Fruit fly (Drosophila melanogaster) whole organism, wandering third instar larva: Measurements from ENCODE around the gene Hsp67Ba.

Experiments
- Abd-B ChIP-seq: fragments of >200 bp; optimal IDR thresholded peaks from 2 replicates; lab custom pipeline; 2017; ENCODE audit warnings: missing biosample characterization, missing genetic modification characterization
- CG32264 ChIP-seq: fragments of 200-800 bp; sonication (Bioruptor generic); optimal IDR thresholded peaks from 2 replicates; lab custom pipeline; 2016; ENCODE audit warnings: missing biosample characterization, missing genetic modification characterization
- CG9705 ChIP-seq: fragments of 200-800 bp; sonication (Bioruptor generic); optimal IDR thresholded peaks from 2 replicates; lab custom pipeline; 2018; ENCODE audit warnings: missing biosample characterization, mild to moderate bottlenecking, missing genetic modification characterization
- CrebA ChIP-seq: fragments of 200-800 bp; sonication (Bioruptor generic); optimal IDR thresholded peaks from 2 replicates; lab custom pipeline; 2016; ENCODE audit warnings: missing biosample characterization, mild to moderate bottlenecking, missing genetic modification characterization, borderline replicate concordance
- Dfd ChIP-seq: fragments of >200 bp; optimal IDR thresholded peaks from 2 replicates; lab custom pipeline; 2017; ENCODE audit warnings: missing biosample characterization, missing genetic modification characterization
- Dif ChIP-seq: fragments of 200-275, 200-300 bp; sonication (Bioruptor generic); optimal IDR thresholded peaks from 2 replicates; lab custom pipeline; 2018; ENCODE audit warnings: missing biosample characterization, missing genetic modification characterization; ENCODE audit not compliant: partially characterized antibody
- GATAd ChIP-seq: sonication (Bioruptor generic); optimal IDR thresholded peaks from 2 replicates; lab custom pipeline; 2016; ENCODE audit warnings: missing biosample characterization, missing genetic modification characterization
- HLH106 ChIP-seq: fragments of 200-800 bp; optimal IDR thresholded peaks from 3 replicates; lab custom pipeline; 2019; ENCODE audit warnings: missing biosample characterization, mild to moderate bottlenecking, missing genetic modification characterization, moderate library complexity
- Hnf4 ChIP-seq: fragments of 200-800 bp; sonication (Bioruptor generic); optimal IDR thresholded peaks from 2 replicates; lab custom pipeline; 2016; ENCODE audit warnings: missing biosample characterization, mild to moderate bottlenecking, missing genetic modification characterization
- Hr78 ChIP-seq: fragments of >200 bp; optimal IDR thresholded peaks from 2 replicates; lab custom pipeline; 2017; ENCODE audit warnings: missing biosample characterization, missing genetic modification characterization
- Hr83 ChIP-seq: fragments of 200-300 bp; sonication (Bioruptor generic); optimal IDR thresholded peaks from 2 replicates; lab custom pipeline; 2016; ENCODE audit warnings: missing biosample characterization, mild to moderate bottlenecking, missing genetic modification characterization, moderate library complexity; ENCODE audit not compliant: poor library complexity, severe bottlenecking
- Jra ChIP-seq: sonication (Bioruptor generic); optimal IDR thresholded peaks from 2 replicates; lab custom pipeline; 2016; ENCODE audit warnings: missing biosample characterization, missing genetic modification characterization
- Mio ChIP-seq: sonication (Bioruptor generic); optimal IDR thresholded peaks from 2 replicates; lab custom pipeline; 2016; ENCODE audit warnings: missing biosample characterization, missing genetic modification characterization
- Myc ChIP-seq: fragments of >200 bp; optimal IDR thresholded peaks from 2 replicates; lab custom pipeline; 2017
- N ChIP-seq: fragments of >200 bp; optimal IDR thresholded peaks from 2 replicates; lab custom pipeline; 2018; ENCODE audit warnings: missing biosample characterization, missing external identifiers, missing genetic modification characterization
- OdsH ChIP-seq: fragments of 200-800 bp; sonication (Bioruptor generic); optimal IDR thresholded peaks from 2 replicates; lab custom pipeline; 2016; ENCODE audit warnings: missing biosample characterization, mild to moderate bottlenecking, missing genetic modification characterization
- Rel ChIP-seq, 2 experiments: fragments of 200-800 bp; sonication (Bioruptor generic) in 1 of 2; optimal IDR thresholded peaks; 2 replicates in 1 of 2; 3 replicates in 1 of 2; lab custom pipeline; 2016 to 2019; ENCODE audit warnings: mild to moderate bottlenecking in 2 of 2, missing biosample characterization in 2 of 2, missing genetic modification characterization in 2 of 2, moderate library complexity in 1 of 2
- Sp1 ChIP-seq: fragments of 200-800 bp; sonication (Bioruptor generic); optimal IDR thresholded peaks from 3 replicates; lab custom pipeline; 2019; ENCODE audit warnings: missing biosample characterization, mild to moderate bottlenecking, missing genetic modification characterization, moderate library complexity
- Vsx2 ChIP-seq: fragments of 200-300, 225-300 bp; sonication (Bioruptor generic); optimal IDR thresholded peaks from 2 replicates; lab custom pipeline; 2018; ENCODE audit warnings: missing biosample characterization, missing genetic modification characterization; ENCODE audit not compliant: partially characterized antibody
- br ChIP-seq: fragments of 200-800 bp; sonication (Bioruptor generic); optimal IDR thresholded peaks from 2 replicates; lab custom pipeline; 2016; ENCODE audit warnings: missing biosample characterization, missing genetic modification characterization
- brk ChIP-seq: fragments of 200-800 bp; sonication (Bioruptor generic); optimal IDR thresholded peaks from 2 replicates; lab custom pipeline; 2016; ENCODE audit warnings: missing biosample characterization, mild to moderate bottlenecking, missing genetic modification characterization
- dl ChIP-seq, 2 experiments: fragments of 175-275, 200-275 bp in 1 of 2; fragments of 200-275 bp in 1 of 2; sonication (Bioruptor generic); optimal IDR thresholded peaks; lab custom pipeline; 2018; ENCODE audit warnings: mild to moderate bottlenecking in 2 of 2, missing biosample characterization in 2 of 2, missing genetic modification characterization in 2 of 2, moderate library complexity in 2 of 2; ENCODE audit not compliant: partially characterized antibody in 2 of 2, insufficient read depth in 1 of 2
- dmrt93B ChIP-seq: fragments of 200-800 bp; sonication (Bioruptor generic); optimal IDR thresholded peaks from 2 replicates; lab custom pipeline; 2018; ENCODE audit warnings: missing biosample characterization, mild to moderate bottlenecking, missing genetic modification characterization
- dsf ChIP-seq: sonication (Bioruptor generic); optimal IDR thresholded peaks from 2 replicates; lab custom pipeline; 2016; ENCODE audit warnings: missing biosample characterization, missing genetic modification characterization, borderline replicate concordance
- ey ChIP-seq: fragments of 200-800 bp; sonication (Bioruptor generic); optimal IDR thresholded peaks from 2 replicates; lab custom pipeline; 2016; ENCODE audit warnings: missing biosample characterization, missing genetic modification characterization
- foxo ChIP-seq, 2 experiments: fragments of 200-800 bp; sonication (Bioruptor generic); optimal IDR thresholded peaks; 2 replicates in 1 of 2; 3 replicates in 1 of 2; lab custom pipeline; 2016 to 2017; ENCODE audit warnings: missing biosample characterization in 2 of 2, missing genetic modification characterization in 2 of 2
- fru ChIP-seq: fragments of 200-800 bp; sonication (Bioruptor generic); optimal IDR thresholded peaks from 3 replicates; lab custom pipeline; 2016; ENCODE audit warnings: missing biosample characterization, mild to moderate bottlenecking, missing genetic modification characterization
- h ChIP-seq: fragments of 200-800 bp; sonication (Bioruptor generic); optimal IDR thresholded peaks from 3 replicates; lab custom pipeline; 2016; ENCODE audit warnings: missing biosample characterization, mild to moderate bottlenecking, missing genetic modification characterization
- jim ChIP-seq: fragments of 175-275, 200-325 bp; sonication (Bioruptor generic); optimal IDR thresholded peaks from 2 replicates; lab custom pipeline; 2016; ENCODE audit warnings: missing biosample characterization, mild to moderate bottlenecking, missing genetic modification characterization
- lola ChIP-seq: fragments of >200 bp; optimal IDR thresholded peaks from 2 replicates; lab custom pipeline; 2017; ENCODE audit warnings: missing biosample characterization, missing genetic modification characterization
- pan ChIP-seq: fragments of >200 bp; optimal IDR thresholded peaks from 2 replicates; lab custom pipeline; 2017
- psq ChIP-seq: fragments of 200-800 bp; sonication (Bioruptor generic); optimal IDR thresholded peaks from 3 replicates; lab custom pipeline; 2017; ENCODE audit warnings: missing biosample characterization, mild to moderate bottlenecking, missing genetic modification characterization, moderate library complexity
- rgr ChIP-seq: fragments of 200-800 bp; sonication (Bioruptor generic); optimal IDR thresholded peaks from 3 replicates; lab custom pipeline; 2016; ENCODE audit warnings: missing biosample characterization, mild to moderate bottlenecking, missing genetic modification characterization
- sage ChIP-seq: fragments of 200-800 bp; sonication (Bioruptor generic); optimal IDR thresholded peaks from 2 replicates; lab custom pipeline; 2016; ENCODE audit warnings: missing biosample characterization, mild to moderate bottlenecking, missing genetic modification characterization
- sv ChIP-seq: fragments of 200-800 bp; sonication (Bioruptor generic); optimal IDR thresholded peaks from 3 replicates; lab custom pipeline; 2016; ENCODE audit warnings: missing biosample characterization, missing genetic modification characterization
- tai ChIP-seq: sonication (Bioruptor generic); optimal IDR thresholded peaks from 2 replicates; lab custom pipeline; 2016; ENCODE audit warnings: missing biosample characterization, missing genetic modification characterization
- usp ChIP-seq: fragments of >200 bp; optimal IDR thresholded peaks from 2 replicates; lab custom pipeline; 2017; ENCODE audit warnings: missing biosample characterization, missing genetic modification characterization
- woc ChIP-seq: sonication (Bioruptor generic); optimal IDR thresholded peaks from 2 replicates; lab custom pipeline; 2016; ENCODE audit warnings: missing biosample characterization, mild to moderate bottlenecking, missing genetic modification characterization

Hsp67Ba gene

DNA sequence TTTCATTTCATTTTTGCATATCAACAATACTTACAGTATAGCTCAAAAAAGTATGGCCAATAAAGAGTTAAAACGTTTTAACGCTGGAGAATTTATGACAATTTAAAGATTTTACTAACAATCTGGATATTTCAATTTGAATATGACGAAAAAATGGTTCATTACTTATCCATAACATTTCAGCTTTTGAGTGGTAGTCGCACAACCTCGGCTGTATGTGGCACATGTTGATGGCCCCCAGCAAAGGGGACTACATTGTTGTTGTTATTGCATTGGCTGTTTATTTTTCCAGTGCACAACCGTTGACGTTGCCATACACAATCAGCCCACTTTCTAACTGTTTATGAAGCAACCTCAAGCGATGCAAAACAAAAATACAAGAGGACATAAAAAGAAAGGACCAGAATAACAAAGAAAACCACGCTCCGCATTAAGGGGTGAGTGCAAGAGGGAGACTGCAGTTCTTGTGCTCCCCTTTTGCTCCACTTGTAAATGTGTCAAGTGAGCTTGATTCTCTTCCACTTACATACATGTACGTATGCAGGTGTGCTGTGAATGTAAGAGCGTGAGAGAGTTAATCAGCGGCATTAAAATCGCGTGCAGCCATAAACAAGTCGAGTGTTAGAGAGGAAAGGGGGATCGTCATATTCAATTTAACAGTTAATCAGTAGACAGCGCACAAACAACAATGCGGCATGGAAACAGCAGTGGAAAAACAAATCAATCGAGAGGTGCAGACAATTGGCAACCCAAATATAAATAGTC, 40.9 kb upstream of the Hsp67Ba start (continued):
- peak; percentile 46 for TF ChIP-seq Rel (GFP tag; optimal IDR thresholded peaks at IDR 0.05; lab: Kevin White, UChicago)
- peak; percentile 66 for TF ChIP-seq Rel (tag; optimal IDR thresholded peaks at IDR 0.05; lab: Kevin White, UChicago)
- peak; percentile 78 for TF ChIP-seq tai (GFP tag; lab: Kevin White, UChicago)
- peak; percentile 86 for TF ChIP-seq psq

DNA sequence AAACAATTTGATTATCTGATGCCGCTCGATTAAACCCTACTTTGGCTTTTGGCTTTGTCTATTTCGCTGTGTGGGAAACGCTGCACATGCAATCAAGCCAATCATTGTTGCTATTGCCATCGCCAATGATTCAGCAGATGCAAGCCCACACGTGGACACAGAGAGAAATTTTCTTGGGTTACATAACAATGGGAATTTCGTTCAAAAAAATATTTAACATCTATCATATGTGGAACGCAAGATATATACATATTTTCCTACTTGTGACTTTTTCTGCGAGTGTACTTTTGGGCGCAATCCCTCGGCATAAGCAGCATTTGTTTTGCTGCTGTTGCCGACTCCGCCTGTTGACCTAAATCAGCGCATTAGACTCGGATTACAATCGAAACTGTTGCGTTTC, 40.0 kb upstream of the Hsp67Ba start:
- TF ChIP-seq h (GFP tag; lab: Kevin White, UChicago) (peak; percentile 37), Hnf4 (GFP tag; lab: Kevin White, UChicago) (no peak)
- TF ChIP-seq, all 38 proteins: peak for 1

DNA sequence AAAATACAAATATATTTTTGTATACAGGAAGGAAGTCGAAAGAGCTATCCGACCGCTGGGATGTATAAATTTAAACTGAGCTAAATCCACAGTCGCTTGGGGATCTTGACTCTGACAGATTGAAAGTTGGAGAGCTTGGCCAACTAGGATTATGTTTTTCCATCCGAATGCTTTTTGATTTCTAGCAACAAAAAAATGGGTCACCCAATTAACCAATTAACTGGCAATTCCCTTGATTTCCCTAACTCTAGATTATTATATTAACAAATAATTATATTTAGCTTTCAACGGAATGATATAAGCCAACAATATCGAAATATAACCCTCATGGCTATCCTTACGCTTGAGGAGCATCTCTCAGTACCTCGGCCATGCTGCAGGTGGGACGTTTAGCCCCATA, 38.0 kb upstream of the Hsp67Ba start, which contains the start of gene CG3982:
Gene CG3982, minus strand, starts transcription at position 101 of the 400 bp plus-strand sequence.
- no peak for TF ChIP-seq ey (GFP tag; lab: Kevin White, UChicago)
- TF ChIP-seq, all 38 proteins: peak for 0

DNA sequence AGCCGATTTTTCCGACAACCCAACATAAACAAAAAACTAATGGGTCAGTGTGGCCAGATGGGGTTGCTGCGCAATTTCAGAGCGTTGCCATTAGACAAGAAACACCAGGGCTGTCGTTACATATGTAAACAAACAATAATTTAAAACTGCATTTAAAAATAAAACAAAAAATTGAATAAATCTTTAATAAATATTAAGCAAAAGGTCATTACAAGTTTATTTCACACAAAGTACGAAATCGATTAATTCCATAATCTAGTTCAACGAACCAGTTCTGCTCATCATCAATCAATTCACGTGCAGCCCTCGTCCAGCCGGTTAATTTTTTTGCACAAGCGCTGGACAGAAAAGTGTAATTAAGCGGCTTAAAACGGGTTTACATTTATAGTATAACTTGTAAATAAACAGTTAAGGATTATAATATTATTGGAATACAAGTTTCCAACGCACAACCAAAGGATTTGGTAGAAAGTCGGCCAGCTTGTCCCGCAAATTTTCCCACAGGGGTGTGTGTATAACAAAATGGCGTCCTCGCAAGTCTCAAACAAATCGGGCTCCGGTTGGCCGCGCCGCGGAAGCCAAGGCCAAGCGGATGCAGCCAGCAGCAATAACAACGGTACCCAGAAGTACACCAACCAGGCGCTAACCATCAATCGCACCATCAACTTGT, 31.6 kb upstream of the Hsp67Ba start, which contains the start of the genes CG4022 and Cpsf5:
Gene CG4022, minus strand, starts transcription at position 79 of the 670 bp plus-strand sequence.
Gene Cpsf5, plus strand, starts transcription at position 285 of the 670 bp plus-strand sequence.
- TF ChIP-seq Dif = no peak
- peak; percentile 77 for TF ChIP-seq Hnf4 (GFP tag; lab: Kevin White, UChicago)
- peak; percentile 77 for TF ChIP-seq h (GFP tag; lab: Kevin White, UChicago)
- TF ChIP-seq CG32264 = no peak
- TF ChIP-seq Rel (GFP tag; optimal IDR thresholded peaks at IDR 0.05; lab: Kevin White, UChicago) = no peak
- peak; percentile 60 for TF ChIP-seq Rel (tag; optimal IDR thresholded peaks at IDR 0.05; lab: Kevin White, UChicago)
- TF ChIP-seq Vsx2 (GFP tag; lab: Kevin White, UChicago) = no peak
- TF ChIP-seq Dfd = no peak
- TF ChIP-seq Mio (GFP tag; lab: Kevin White, UChicago) = no peak
- no peak for TF ChIP-seq lola (GFP tag; lab: Kevin White, UChicago)
- TF ChIP-seq HLH106 (tag; lab: Kevin White, UChicago) = peak; percentile 84
- TF ChIP-seq rgr = peak; percentile 88
- TF ChIP-seq usp (GFP tag; lab: Kevin White, UChicago) = no peak
- TF ChIP-seq jim (GFP tag; lab: Kevin White, UChicago) = no peak
- peak; percentile 61 for TF ChIP-seq fru
- no peak for TF ChIP-seq Myc (lab: Kevin White, UChicago)
- TF ChIP-seq sage (GFP tag; lab: Kevin White, UChicago) = peak; percentile 56
- peak; percentile 78 for TF ChIP-seq br (GFP tag; lab: Kevin White, UChicago)
- no peak for TF ChIP-seq pan (lab: Kevin White, UChicago)
- TF ChIP-seq Abd-B (GFP tag; lab: Kevin White, UChicago) = no peak
- TF ChIP-seq ey (GFP tag; lab: Kevin White, UChicago) = peak; percentile 81
- TF ChIP-seq Hr83 (GFP tag; lab: Kevin White, UChicago) = peak; percentile 22
- peak; percentile 77 for TF ChIP-seq CG9705 (GFP tag; lab: Kevin White, UChicago)
- peak; percentile 76 for TF ChIP-seq Sp1 (GFP tag; lab: Kevin White, UChicago)
- TF ChIP-seq psq = peak; percentile 58
- TF ChIP-seq N (GFP tag; lab: Kevin White, UChicago) = no peak
- peak; percentile 77 for TF ChIP-seq OdsH (GFP tag; lab: Kevin White, UChicago)
- peak; percentile 66 for TF ChIP-seq woc (GFP tag; lab: Kevin White, UChicago)
- TF ChIP-seq GATAd (GFP tag; lab: Kevin White, UChicago) = peak; percentile 22
- peak; percentile 77 for TF ChIP-seq Jra (GFP tag; lab: Kevin White, UChicago)
- peak; percentile 86 for TF ChIP-seq brk
- TF ChIP-seq Hr78 (GFP tag; lab: Kevin White, UChicago) = no peak
- TF ChIP-seq sv (GFP tag; lab: Kevin White, UChicago) = peak; percentile 81
- no peak for TF ChIP-seq CrebA (GFP tag; lab: Kevin White, UChicago)
- TF ChIP-seq dsf (GFP tag; lab: Kevin White, UChicago) = peak; percentile 71
- no peak for TF ChIP-seq dl (GFP tag; optimal IDR thresholded peaks at IDR 0.05; lab: Kevin White, UChicago; ENCODE audit: insufficient read depth in 1 of 2, partially characterized antibody in 2 of 2)
- no peak for TF ChIP-seq dmrt93B (GFP tag; lab: Kevin White, UChicago)
- TF ChIP-seq foxo (GFP tag; optimal IDR thresholded peaks at IDR 0.05; lab: Kevin White, UChicago) = peak in 1 of 2 experiments; percentile 86
- TF ChIP-seq tai (GFP tag; lab: Kevin White, UChicago) = no peak
